Fruit fly (Drosophila melanogaster): ENCODE data around the gene ab.

DNA sequence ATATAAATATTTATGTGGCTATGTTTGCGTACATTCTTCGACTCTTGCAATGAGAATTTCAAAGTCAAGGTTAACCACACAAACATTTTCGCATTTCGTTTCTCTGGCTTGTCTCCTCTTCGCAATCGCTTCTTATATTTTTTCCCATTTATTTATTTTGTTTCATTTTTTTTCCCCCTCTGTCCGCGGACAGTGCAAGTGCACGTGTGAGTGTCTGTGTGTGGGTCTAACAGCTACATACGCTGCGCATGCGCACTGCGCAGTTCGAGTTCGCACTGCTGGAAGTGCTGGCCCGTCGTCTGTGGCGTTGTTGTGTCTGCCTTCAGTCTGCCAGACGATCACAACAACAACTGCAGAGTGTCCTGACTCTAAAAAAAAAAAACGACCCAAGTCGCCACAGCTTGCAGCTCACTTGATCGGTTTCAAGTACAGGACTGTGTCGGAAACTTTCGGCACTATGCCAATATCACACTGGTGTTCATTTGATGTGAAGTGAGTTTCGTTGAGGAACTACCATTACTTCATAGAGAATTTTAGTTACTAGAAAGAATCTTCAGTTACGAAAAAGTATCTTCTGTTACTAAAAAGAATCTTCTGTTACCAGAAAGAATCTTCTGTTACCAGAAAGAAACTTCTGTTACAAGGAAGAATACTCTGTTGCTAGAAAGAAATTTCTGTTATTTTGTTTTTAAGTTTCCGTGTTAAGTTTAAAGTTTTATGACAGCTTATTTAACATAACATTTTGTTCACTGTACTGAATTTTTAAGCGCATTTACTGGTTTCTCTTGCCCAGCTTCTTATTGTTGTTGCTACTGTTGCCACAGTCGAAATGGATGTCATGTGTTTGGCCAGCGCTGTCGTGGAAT is 34.9 kb upstream of the ab start:
- TF ChIP-seq CG9705 (GFP tag; optimal IDR thresholded peaks at IDR 0.05) (no peak), OdsH (GFP tag; optimal IDR thresholded peaks at IDR 0.05) (peak; percentile 34), CG32264 (GFP tag; optimal IDR thresholded peaks at IDR 0.05) (no peak), Rel (GFP tag; optimal IDR thresholded peaks at IDR 0.05) (no peak), Rel (tag; optimal IDR thresholded peaks at IDR 0.05) (no peak), ey (GFP tag; optimal IDR thresholded peaks at IDR 0.05) (peak; percentile 54), lola (GFP tag; optimal IDR thresholded peaks at IDR 0.05) (no peak)
